Worm (Caenorhabditis elegans) whole organism, L3 larva: ENCODE measurements around the gene twk-12.

Experiments used
- ceh-16 ChIP-seq: sonication (generic microtip); optimal IDR thresholded peaks from 2 replicates; lab custom pipeline; 2017; ENCODE audit warnings: missing biosample characterization, missing genetic modification characterization
- ceh-82 ChIP-seq: fragments of 150-350 bp; optimal IDR thresholded peaks from 2 replicates; lab custom pipeline; 2014; ENCODE audit warnings: missing biosample characterization, missing genetic modification characterization
- ceh-9 ChIP-seq: sonication (generic microtip); optimal IDR thresholded peaks from 2 replicates; lab custom pipeline; 2018; ENCODE audit warnings: missing biosample characterization, missing genetic modification characterization
- elt-2 ChIP-seq: sonication (generic microtip); optimal IDR thresholded peaks from 2 replicates; lab custom pipeline; 2016; ENCODE audit warnings: missing genetic modification reagents, mild to moderate bottlenecking, missing genetic modification characterization, missing compliant biosample characterization
- lsy-12 ChIP-seq: sonication (generic microtip); optimal IDR thresholded peaks from 2 replicates; lab custom pipeline; 2016; ENCODE audit warnings: mild to moderate bottlenecking, missing genetic modification characterization, missing compliant biosample characterization
- nhr-67 ChIP-seq: fragments of 150-350 bp; optimal IDR thresholded peaks from 2 replicates; lab custom pipeline; 2014; ENCODE audit warnings: missing biosample characterization, missing genetic modification characterization
- zag-1 ChIP-seq: fragments of 150-350 bp; optimal IDR thresholded peaks from 2 replicates; lab custom pipeline; 2014; ENCODE audit warnings: missing biosample characterization, missing genetic modification characterization

- TF ChIP-seq ceh-9 (tag; lab: Kevin White, UChicago): no peak
- peak; percentile 63 for TF ChIP-seq ceh-16 (tag; lab: Kevin White, UChicago)
- TF ChIP-seq zag-1 (tag; lab: Kevin White, UChicago): no peak
- TF ChIP-seq elt-2 (tag; lab: Kevin White, UChicago): peak; percentile 57
- no peak for TF ChIP-seq nhr-67 (tag; lab: Kevin White, UChicago)
- peak; percentile 89 for TF ChIP-seq lsy-12 (tag; lab: Kevin White, UChicago)
- no peak for TF ChIP-seq ceh-82 (tag; lab: Kevin White, UChicago)
Observed at ce11 chrV:10715158-10716152, 48.1 kb downstream of the twk-12 start.
